Worm (Caenorhabditis elegans) whole organism, L3 larva: ENCODE results near the gene lin-26.

Source experiments
- R02D3.7 ChIP-seq: fragments of 150-350 bp; optimal IDR thresholded peaks from 2 replicates; lab custom pipeline; 2014; ENCODE audit warnings: missing biosample characterization, missing genetic modification characterization
- ZK546.5 ChIP-seq: sonication (generic microtip); optimal IDR thresholded peaks from 2 replicates; lab custom pipeline; 2017; ENCODE audit warnings: missing biosample characterization, missing genetic modification characterization
- ama-1 ChIP-seq: fragments of 150-350 bp; optimal IDR thresholded peaks from 2 replicates; lab custom pipeline; 2018
- elt-1 ChIP-seq: fragments of 150-350 bp; optimal IDR thresholded peaks from 2 replicates; lab custom pipeline; 2014; ENCODE audit warnings: missing biosample characterization, missing genetic modification characterization
- elt-2 ChIP-seq: sonication (generic microtip); optimal IDR thresholded peaks from 2 replicates; lab custom pipeline; 2016; ENCODE audit warnings: missing genetic modification reagents, mild to moderate bottlenecking, missing genetic modification characterization, missing compliant biosample characterization
- nhr-23 ChIP-seq: fragments of 150-350 bp; optimal IDR thresholded peaks from 2 replicates; lab custom pipeline; 2014; ENCODE audit warnings: missing biosample characterization, missing genetic modification reagents, missing genetic modification characterization
- nhr-237 ChIP-seq: fragments of 150-350 bp; optimal IDR thresholded peaks from 2 replicates; lab custom pipeline; 2014; ENCODE audit warnings: missing biosample characterization, missing genetic modification characterization
- nhr-28 ChIP-seq: fragments of 150-350 bp; optimal IDR thresholded peaks from 2 replicates; lab custom pipeline; 2014; ENCODE audit warnings: missing biosample characterization, missing genetic modification characterization
- nhr-76 ChIP-seq: fragments of 150-350 bp; sonication (generic microtip); optimal IDR thresholded peaks from 5 replicates; lab custom pipeline; 2014; ENCODE audit warnings: missing biosample characterization, missing genetic modification characterization
- nhr-77 ChIP-seq: fragments of 150-350 bp; optimal IDR thresholded peaks from 2 replicates; lab custom pipeline; 2014; ENCODE audit warnings: missing biosample characterization, missing genetic modification characterization
- pha-4 ChIP-seq: fragments of 150-350 bp; optimal IDR thresholded peaks from 2 replicates; lab custom pipeline; 2014; ENCODE audit warnings: missing biosample characterization, missing genetic modification reagents, missing genetic modification characterization
- unc-39 ChIP-seq: sonication (generic microtip); optimal IDR thresholded peaks from 4 replicates; lab custom pipeline; 2017; ENCODE audit warnings: missing biosample characterization, missing genetic modification characterization

- TF ChIP-seq nhr-76 (no peak), nhr-77 (tag; lab: Kevin White, UChicago) (no peak), nhr-23 (no peak), elt-2 (no peak), unc-39 (tag; lab: Kevin White, UChicago) (no peak), pha-4 (tag; lab: Kevin White, UChicago) (no peak), elt-1 (tag; lab: Kevin White, UChicago) (no peak), ama-1 (peak; percentile 36), nhr-237 (tag; lab: Kevin White, UChicago) (no peak), R02D3.7 (tag; lab: Kevin White, UChicago) (no peak), ZK546.5 (tag; lab: Kevin White, UChicago) (no peak), nhr-28 (tag; lab: Kevin White, UChicago) (no peak)
Measured at ce11 chrII:7643214-7643613, 38.8 kb upstream of the lin-26 start.
